Worm (Caenorhabditis elegans): ENCODE data around the gene Y37E11B.7.
A peak's percentile ranks its signal among the peaks of the same experiment; 100 is the strongest.

Y37E11B.7 gene

ce11 chrIV:3578667-3579066, 21.3 kb downstream of the Y37E11B.7 start:
- TF ChIP-seq lin-13 (tag; optimal IDR thresholded peaks at IDR 0.05), result no peak
- no peak for TF ChIP-seq lsy-2 (tag; optimal IDR thresholded peaks at IDR 0.05)
- no peak for TF ChIP-seq mls-2 (tag; optimal IDR thresholded peaks at IDR 0.05)
- TF ChIP-seq unc-120 (tag; optimal IDR thresholded peaks at IDR 0.05; ENCODE audit: poor library complexity, severe bottlenecking), result peak; percentile 28
- TF ChIP-seq sem-2 (GFP tag; optimal IDR thresholded peaks at IDR 0.05), result no peak
- no peak for TF ChIP-seq unc-62 (GFP tag; optimal IDR thresholded peaks at IDR 0.05)
- TF ChIP-seq elt-1 (tag; optimal IDR thresholded peaks at IDR 0.05; ENCODE audit: borderline replicate concordance, insufficient read depth), result no peak

- TF ChIP-seq nhr-2 (tag; optimal IDR thresholded peaks at IDR 0.05) (no peak), M03D4.4 (tag; optimal IDR thresholded peaks at IDR 0.05) (no peak), ceh-83 (GFP tag; optimal IDR thresholded peaks at IDR 0.05) (no peak), mab-5 (tag; optimal IDR thresholded peaks at IDR 0.05) (no peak), nhr-28 (tag; optimal IDR thresholded peaks at IDR 0.05) (no peak), lsy-2 (tag; optimal IDR thresholded peaks at IDR 0.05) (no peak), pha-4 (tag; optimal IDR thresholded peaks at IDR 0.05) (no peak), ces-1 (GFP tag; optimal IDR thresholded peaks at IDR 0.05) (no peak), sem-2 (GFP tag; optimal IDR thresholded peaks at IDR 0.05) (no peak), flh-1 (GFP tag; optimal IDR thresholded peaks at IDR 0.05) (no peak), hlh-1 (tag; optimal IDR thresholded peaks at IDR 0.05) (no peak), sptf-1 (tag; optimal IDR thresholded peaks at IDR 0.05) (no peak), unc-39 (tag; optimal IDR thresholded peaks at IDR 0.05) (no peak), drap-1 (GFP tag; optimal IDR thresholded peaks at IDR 0.05) (no peak), tbx-8 (GFP tag; optimal IDR thresholded peaks at IDR 0.05) (no peak), unc-120 (tag; optimal IDR thresholded peaks at IDR 0.05; ENCODE audit: poor library complexity, severe bottlenecking) (no peak), unc-62 (GFP tag; optimal IDR thresholded peaks at IDR 0.05) (no peak)
Measured at ce11 chrIV:3578155-3578554, 21.8 kb downstream of the Y37E11B.7 start, which contains the start of gene Y37E11B.2. Gene Y37E11B.2, plus strand, starts transcription at chrIV:3578455.

- TF ChIP-seq ceh-83 (GFP tag; optimal IDR thresholded peaks at IDR 0.05) (no peak), ceh-43 (GFP tag; optimal IDR thresholded peaks at IDR 0.05) (no peak), cnd-1 (tag; optimal IDR thresholded peaks at IDR 0.05) (no peak), M03D4.4 (tag; optimal IDR thresholded peaks at IDR 0.05) (no peak), sptf-1 (tag; optimal IDR thresholded peaks at IDR 0.05) (no peak), ces-1 (GFP tag; optimal IDR thresholded peaks at IDR 0.05) (no peak), mep-1 (tag; optimal IDR thresholded peaks at IDR 0.05) (no peak), hlh-1 (tag; optimal IDR thresholded peaks at IDR 0.05) (no peak), nhr-12 (tag; optimal IDR thresholded peaks at IDR 0.05) (no peak), tbx-8 (GFP tag; optimal IDR thresholded peaks at IDR 0.05) (no peak), nhr-237 (tag; optimal IDR thresholded peaks at IDR 0.05) (no peak), mls-2 (tag; optimal IDR thresholded peaks at IDR 0.05) (no peak), ztf-11 (tag; optimal IDR thresholded peaks at IDR 0.05) (no peak), pha-4 (tag; optimal IDR thresholded peaks at IDR 0.05) (no peak), nhr-28 (tag; optimal IDR thresholded peaks at IDR 0.05) (no peak), mab-5 (tag; optimal IDR thresholded peaks at IDR 0.05) (no peak), bed-3 (GFP tag; optimal IDR thresholded peaks at IDR 0.05) (no peak), unc-62 (GFP tag; optimal IDR thresholded peaks at IDR 0.05) (no peak)
Measured at ce11 chrIV:3570612-3571011, 29.4 kb downstream of the Y37E11B.7 start.

ce11 chrIV:3568608-3569007, 31.4 kb downstream of the Y37E11B.7 start, which contains the start of gene otpl-1:
Gene otpl-1, plus strand, starts transcription at chrIV:3568979.
- TF ChIP-seq drap-1 (GFP tag; optimal IDR thresholded peaks at IDR 0.05), result no peak

ce11 chrIV:3564901-3565300, 35.1 kb downstream of the Y37E11B.7 start, which contains the start of gene sre-5:
Gene sre-5, plus strand, starts transcription at chrIV:3565201.
- TF ChIP-seq zip-8 (tag; optimal IDR thresholded peaks at IDR 0.05) (no peak), lin-13 (tag; optimal IDR thresholded peaks at IDR 0.05) (no peak), nhr-76 (tag; optimal IDR thresholded peaks at IDR 0.05) (no peak), mls-2 (tag; optimal IDR thresholded peaks at IDR 0.05) (no peak), ham-2 (GFP tag; optimal IDR thresholded peaks at IDR 0.05) (no peak), unc-39 (tag; optimal IDR thresholded peaks at IDR 0.05) (no peak), nhr-2 (tag; optimal IDR thresholded peaks at IDR 0.05) (no peak), unc-120 (tag; optimal IDR thresholded peaks at IDR 0.05; ENCODE audit: poor library complexity, severe bottlenecking) (no peak), nhr-237 (tag; optimal IDR thresholded peaks at IDR 0.05) (no peak), mep-1 (tag; optimal IDR thresholded peaks at IDR 0.05) (no peak), nhr-12 (tag; optimal IDR thresholded peaks at IDR 0.05) (no peak), bed-3 (GFP tag; optimal IDR thresholded peaks at IDR 0.05) (no peak), nhr-28 (tag; optimal IDR thresholded peaks at IDR 0.05) (no peak)
